Worm (Caenorhabditis elegans): ENCODE data around the gene sma-10.

The sma-10 gene

ce11 chrIV:262460-262859, 11.8 kb upstream of the sma-10 start:
- TF ChIP-seq npax-4 (tag; optimal IDR thresholded peaks at IDR 0.05): no peak
- no peak for TF ChIP-seq mec-3 (tag; optimal IDR thresholded peaks at IDR 0.05; ENCODE audit: borderline replicate concordance)
- no peak for TF ChIP-seq dve-1 (tag; optimal IDR thresholded peaks at IDR 0.05)
- no peak for TF ChIP-seq ztf-16 (tag; optimal IDR thresholded peaks at IDR 0.05)
- TF ChIP-seq pax-1 (tag; optimal IDR thresholded peaks at IDR 0.05): no peak
- no peak for TF ChIP-seq zip-5 (tag; optimal IDR thresholded peaks at IDR 0.05)
- TF ChIP-seq elt-4 (tag; optimal IDR thresholded peaks at IDR 0.05): no peak
- TF ChIP-seq sox-2 (GFP tag; IDR thresholded peaks at IDR 0.05): no peak
- TF ChIP-seq pha-2 (tag; optimal IDR thresholded peaks at IDR 0.05): no peak
- TF ChIP-seq ceh-14 (tag; optimal IDR thresholded peaks at IDR 0.05): no peak
- no peak for TF ChIP-seq gmeb-2 (tag; optimal IDR thresholded peaks at IDR 0.05)
- TF ChIP-seq ttx-3 (tag; optimal IDR thresholded peaks at IDR 0.05): no peak

DNA sequence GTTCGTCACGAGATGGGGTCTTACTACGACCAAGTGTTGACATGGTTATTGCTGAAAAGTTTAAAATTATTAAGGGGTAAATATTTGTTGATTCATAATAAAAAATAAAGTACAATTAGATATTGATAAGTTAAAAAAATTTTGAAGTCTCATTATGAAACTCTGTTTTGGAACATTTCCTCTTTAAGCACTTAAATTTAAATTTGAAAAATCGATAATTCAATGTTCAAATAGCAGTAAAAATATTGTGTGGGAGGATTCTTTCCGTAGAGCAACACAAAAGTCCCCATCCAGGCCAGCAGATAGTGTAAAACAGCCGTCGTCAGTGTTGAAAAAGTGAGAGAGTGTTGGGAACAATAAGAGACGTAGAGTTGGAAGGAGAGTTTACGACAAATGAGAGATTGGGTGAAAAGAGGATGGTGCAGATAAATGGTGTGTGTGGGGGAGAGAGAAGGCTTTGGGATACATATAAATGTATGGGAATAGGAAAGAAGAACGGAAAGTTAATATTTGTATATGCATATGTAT, 10.0 kb upstream of the sma-10 start, which contains the start of gene pat-6:
Gene pat-6, minus strand, starts transcription at position 51 of the 528 bp plus-strand sequence.
- TF ChIP-seq nfya-1 (tag; optimal IDR thresholded peaks at IDR 0.05): peak; percentile 57
- peak; percentile 42 for TF ChIP-seq unc-55 (GFP tag; optimal IDR thresholded peaks at IDR 0.05)
- peak; percentile 1 for TF ChIP-seq pax-1 (tag; optimal IDR thresholded peaks at IDR 0.05)
- no peak for TF ChIP-seq pat-9 (tag; optimal IDR thresholded peaks at IDR 0.05)
- TF ChIP-seq ceh-18 (tag; optimal IDR thresholded peaks at IDR 0.05): peak; percentile 26
- TF ChIP-seq ceh-31 (tag; optimal IDR thresholded peaks at IDR 0.05): peak; percentile 36
- TF ChIP-seq ceh-6 (GFP tag; optimal IDR thresholded peaks at IDR 0.05): no peak

ce11 chrIV:266148-266547, 8.1 kb upstream of the sma-10 start, which contains the start of gene T21D12.12:
Gene T21D12.12 (plus strand): TSS chrIV:266448.
- TF ChIP-seq hlh-15 (tag; optimal IDR thresholded peaks at IDR 0.05) (no peak), fkh-10 (GFP tag; optimal IDR thresholded peaks at IDR 0.05) (no peak), pax-1 (tag; optimal IDR thresholded peaks at IDR 0.05) (no peak), ceh-9 (tag; optimal IDR thresholded peaks at IDR 0.05) (no peak), ztf-16 (tag; optimal IDR thresholded peaks at IDR 0.05) (no peak), mec-3 (tag; optimal IDR thresholded peaks at IDR 0.05; ENCODE audit: borderline replicate concordance) (no peak), unc-86 (tag; optimal IDR thresholded peaks at IDR 0.05) (no peak), pros-1 (tag; optimal IDR thresholded peaks at IDR 0.05) (no peak), npax-4 (tag; optimal IDR thresholded peaks at IDR 0.05) (no peak)

ce11 chrIV:269107-269506, 5.1 kb upstream of the sma-10 start, which contains the start of gene T21D12.11:
Gene T21D12.11 (plus strand): TSS chrIV:269407.
- TF ChIP-seq ceh-31 (tag; optimal IDR thresholded peaks at IDR 0.05) (no peak), hlh-15 (tag; optimal IDR thresholded peaks at IDR 0.05) (no peak), ama-1 (optimal IDR thresholded peaks at IDR 0.05) (no peak), lim-6 (tag; optimal IDR thresholded peaks at IDR 0.05) (no peak), che-1 (tag; optimal IDR thresholded peaks at IDR 0.05) (no peak), dve-1 (tag; optimal IDR thresholded peaks at IDR 0.05) (no peak), Y22D7AL.16 (tag; optimal IDR thresholded peaks at IDR 0.05) (no peak), nhr-11 (tag; optimal IDR thresholded peaks at IDR 0.05) (no peak), ceh-45 (GFP tag; IDR thresholded peaks at IDR 0.05) (no peak), odd-2 (tag; optimal IDR thresholded peaks at IDR 0.05) (no peak)

- TF ChIP-seq pax-1 (tag; optimal IDR thresholded peaks at IDR 0.05): no peak
- TF ChIP-seq Y22D7AL.16 (tag; optimal IDR thresholded peaks at IDR 0.05): no peak
- no peak for TF ChIP-seq pat-9 (tag; optimal IDR thresholded peaks at IDR 0.05)
- TF ChIP-seq nhr-11 (tag; optimal IDR thresholded peaks at IDR 0.05): no peak
Measured at ce11 chrIV:273299-273698, 921 bp upstream of the sma-10 start, which contains the start of gene srh-282. Gene srh-282 (minus strand): TSS chrIV:273399.

ce11 chrIV:275146-275545, 926 bp downstream of the sma-10 start:
- TF ChIP-seq Y22D7AL.16 (tag; optimal IDR thresholded peaks at IDR 0.05) (no peak), elt-2 (tag; optimal IDR thresholded peaks at IDR 0.05) (no peak), ceh-34 (tag; optimal IDR thresholded peaks at IDR 0.05) (no peak), ceh-14 (tag; optimal IDR thresholded peaks at IDR 0.05) (no peak), F13H6.1 (tag; optimal IDR thresholded peaks at IDR 0.05) (no peak), nfya-1 (tag; optimal IDR thresholded peaks at IDR 0.05) (no peak), ets-4 (tag; optimal IDR thresholded peaks at IDR 0.05) (no peak), ref-2 (tag; optimal IDR thresholded peaks at IDR 0.05) (no peak), ceh-9 (tag; optimal IDR thresholded peaks at IDR 0.05) (no peak)

All from whole organism, late embryonic.